Worm (Caenorhabditis elegans) whole organism, mixed stage, embryonic: ENCODE data around the gene T19C4.5.

Experiments used
- blmp-1 ChIP-seq: fragments of 150-350 bp; optimal IDR thresholded peaks from 2 replicates; lab custom pipeline; 2014; ENCODE audit warnings: missing biosample characterization, missing genetic modification characterization
- flh-1 ChIP-seq: fragments of 200-800 bp; sonication (Bioruptor generic); optimal IDR thresholded peaks from 2 replicates; lab custom pipeline; 2018; ENCODE audit warnings: mild to moderate bottlenecking, missing genetic modification characterization, moderate library complexity, missing compliant biosample characterization
- lin-13 ChIP-seq: fragments of 150-350 bp; optimal IDR thresholded peaks from 2 replicates; lab custom pipeline; 2014; ENCODE audit warnings: missing biosample characterization, missing genetic modification characterization
- mep-1 ChIP-seq: fragments of 150-350 bp; optimal IDR thresholded peaks from 2 replicates; lab custom pipeline; 2017; ENCODE audit warnings: missing biosample characterization, missing genetic modification reagents, missing genetic modification characterization, inconsistent platforms
- nhr-76 ChIP-seq: sonication (generic microtip); optimal IDR thresholded peaks from 2 replicates; lab custom pipeline; 2017; ENCODE audit warnings: missing biosample characterization, missing genetic modification characterization

- TF ChIP-seq blmp-1 (tag; lab: Kevin White, UChicago) (no peak), mep-1 (tag; lab: Kevin White, UChicago) (no peak), lin-13 (no peak), nhr-76 (tag; lab: Kevin White, UChicago) (no peak), flh-1 (no peak)
Measured at ce11 chrV:11182925-11183324, 10.9 kb downstream of the T19C4.5 start, which contains the start of gene cnc-10.
